Worm (Caenorhabditis elegans) whole organism, early embryonic: Measurements from ENCODE around the gene T28A11.25.

Experiments used
- B0310.2 ChIP-seq: sonication (generic microtip); optimal IDR thresholded peaks from 2 replicates; lab custom pipeline; 2016; ENCODE audit warnings: mild to moderate bottlenecking, missing genetic modification characterization, missing compliant biosample characterization
- F13C5.2 ChIP-seq: sonication (generic microtip); optimal IDR thresholded peaks from 2 replicates; lab custom pipeline; 2017; ENCODE audit warnings: mild to moderate bottlenecking, missing genetic modification characterization, inconsistent platforms, missing compliant biosample characterization
- aly-1 ChIP-seq: sonication (generic microtip); optimal IDR thresholded peaks from 2 replicates; lab custom pipeline; 2016; ENCODE audit warnings: missing genetic modification characterization, missing compliant biosample characterization
- ama-1 ChIP-seq: fragments of 150-350 bp; optimal IDR thresholded peaks from 2 replicates; lab custom pipeline; 2014
- ceh-13 ChIP-seq: fragments of 200-800 bp; sonication (Bioruptor generic); optimal IDR thresholded peaks from 2 replicates; lab custom pipeline; 2018; ENCODE audit warnings: mild to moderate bottlenecking, missing genetic modification characterization, missing compliant biosample characterization
- ceh-36 ChIP-seq: sonication (generic microtip); optimal IDR thresholded peaks from 2 replicates; lab custom pipeline; 2016; ENCODE audit warnings: missing genetic modification characterization, inconsistent platforms, missing compliant biosample characterization
- ets-7 ChIP-seq: sonication (generic microtip); optimal IDR thresholded peaks from 2 replicates; lab custom pipeline; 2016; ENCODE audit warnings: missing genotype, missing genetic modification characterization, missing compliant biosample characterization
- flt-1 ChIP-seq: fragments of 200-800 bp; sonication (Bioruptor generic); IDR thresholded peaks from 2 replicates; pipeline ENCODE4 v1.3.6; 2022; ENCODE audit warnings: missing genetic modification characterization, missing compliant biosample characterization
- hmbx-1 ChIP-seq: sonication (generic microtip); optimal IDR thresholded peaks from 2 replicates; lab custom pipeline; 2016; ENCODE audit warnings: mild to moderate bottlenecking, missing genetic modification characterization, missing compliant biosample characterization
- hmg-4 ChIP-seq: fragments of 200-800 bp; sonication (Bioruptor generic); optimal IDR thresholded peaks from 2 replicates; lab custom pipeline; 2018; ENCODE audit warnings: mild to moderate bottlenecking, missing genetic modification characterization, missing compliant biosample characterization
- hnd-1 ChIP-seq: sonication (generic microtip); optimal IDR thresholded peaks from 2 replicates; lab custom pipeline; 2016; ENCODE audit warnings: missing genetic modification characterization, missing compliant biosample characterization
- pes-1 ChIP-seq: fragments of 200-800 bp; sonication (Bioruptor generic); IDR thresholded peaks from 2 replicates; pipeline ENCODE4 v1.3.6; 2022; ENCODE audit warnings: missing genetic modification reagents, missing genetic modification characterization, missing compliant biosample characterization
- scrt-1 ChIP-seq: fragments of 200-800 bp; sonication (Bioruptor generic); IDR thresholded peaks from 2 replicates; pipeline ENCODE4 v1.3.6; 2022; ENCODE audit warnings: missing genetic modification characterization, missing compliant biosample characterization
- sea-1 ChIP-seq: fragments of 200-800 bp; sonication (Bioruptor generic); conservative IDR thresholded peaks from 2 replicates; pipeline ENCODE4 v1.3.6; 2022; ENCODE audit warnings: missing genetic modification characterization, missing compliant biosample characterization
- tbx-11 ChIP-seq: fragments of 200-800 bp; sonication (Bioruptor generic); IDR thresholded peaks from 2 replicates; pipeline ENCODE4 v1.3.6; 2022; ENCODE audit warnings: missing genetic modification characterization, missing compliant biosample characterization
- tbx-37 ChIP-seq: fragments of 200-800 bp; sonication (Bioruptor generic); conservative IDR thresholded peaks from 2 replicates; pipeline ENCODE4 v1.3.6; 2022; ENCODE audit warnings: missing genetic modification reagents, missing genetic modification characterization, missing compliant biosample characterization
- tra-4 ChIP-seq: sonication (generic microtip); optimal IDR thresholded peaks from 2 replicates; lab custom pipeline; 2017; ENCODE audit warnings: missing genetic modification characterization, missing compliant biosample characterization

Gene T28A11.25

DNA sequence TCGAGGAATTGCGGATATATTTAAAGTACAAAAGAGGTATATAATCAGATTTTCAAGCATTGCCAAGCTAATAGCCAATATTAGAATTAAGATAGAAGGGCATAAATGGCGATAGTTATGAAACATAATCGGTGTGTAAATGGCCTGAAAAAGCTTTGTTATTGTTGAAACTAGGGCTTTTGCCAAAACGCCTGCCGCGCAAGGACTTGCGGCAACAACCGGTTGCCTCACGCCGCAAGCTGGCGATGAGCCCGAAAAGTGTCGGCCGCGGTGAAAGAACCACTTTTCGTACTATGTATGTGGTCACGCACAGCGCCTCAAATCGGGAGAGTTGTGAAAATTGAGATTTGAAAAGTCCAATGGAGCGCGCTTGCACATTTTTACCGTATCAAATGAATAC lies 17.8 kb downstream of the T28A11.25 start:
- TF ChIP-seq flt-1 (GFP tag; lab: Robert Waterston, UW) (no peak), scrt-1 (GFP tag; lab: Robert Waterston, UW) (no peak), ceh-13 (GFP tag; lab: Kevin White, UChicago) (no peak), sea-1 (GFP tag; lab: Robert Waterston, UW) (no peak), tra-4 (tag; lab: Kevin White, UChicago) (no peak), hmbx-1 (tag; lab: Kevin White, UChicago) (no peak), tbx-11 (GFP tag; lab: Robert Waterston, UW) (no peak), ceh-36 (tag; lab: Kevin White, UChicago) (no peak), ama-1 (lab: Kevin White, UChicago) (no peak), hnd-1 (tag; lab: Kevin White, UChicago) (no peak), hmg-4 (no peak), tbx-37 (GFP tag; lab: Robert Waterston, UW) (no peak), pes-1 (GFP tag; lab: Robert Waterston, UW) (no peak), ets-7 (tag; lab: Kevin White, UChicago) (no peak)

DNA sequence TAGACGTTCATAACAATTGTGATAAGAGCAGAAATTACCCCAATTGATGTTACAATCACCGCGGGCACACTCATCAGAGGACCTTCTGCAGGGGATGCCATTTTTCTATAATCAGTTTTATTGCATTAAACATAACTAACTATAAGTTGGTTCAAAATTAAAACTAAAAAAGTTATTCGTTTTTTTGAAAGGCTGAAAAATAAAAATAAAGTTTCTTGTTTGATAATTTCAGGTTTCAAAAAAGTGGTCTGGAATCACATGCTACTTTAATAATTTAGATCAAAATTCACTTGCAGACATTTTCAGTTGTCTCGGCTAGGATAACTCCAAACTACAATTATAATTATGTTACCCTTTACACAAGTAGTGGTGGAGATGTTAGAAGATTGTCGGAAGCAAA lies 20.3 kb downstream of the T28A11.25 start, which contains the start of gene srbc-1:
Gene srbc-1, minus strand, starts transcription at position 101 of the 400 bp plus-strand sequence.
- TF ChIP-seq hmg-4 (no peak), ets-7 (tag; lab: Kevin White, UChicago) (no peak), hnd-1 (tag; lab: Kevin White, UChicago) (no peak), ceh-13 (GFP tag; lab: Kevin White, UChicago) (no peak), scrt-1 (GFP tag; lab: Robert Waterston, UW) (no peak)

DNA sequence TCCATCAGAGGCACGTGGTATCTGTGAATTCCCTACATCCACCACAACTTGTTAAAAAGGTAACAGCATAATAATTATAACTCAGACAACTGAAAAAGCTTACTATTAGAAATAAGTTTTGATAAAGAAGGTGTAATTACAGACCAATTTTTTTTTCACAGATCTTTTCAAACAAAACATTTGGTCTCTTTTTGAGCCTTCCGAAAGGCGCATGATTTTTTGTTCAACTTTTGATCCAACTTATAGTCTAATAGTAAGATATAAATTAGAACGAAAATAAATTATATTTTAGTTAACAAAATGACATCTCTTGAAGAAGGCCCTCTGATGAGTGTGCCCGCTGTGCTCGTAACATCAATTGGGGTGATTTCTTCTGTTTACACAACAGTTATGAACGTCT lies 26.5 kb downstream of the T28A11.25 start, which contains the start of gene srbc-3:
Gene srbc-3, plus strand, starts transcription at position 301 of the 400 bp plus-strand sequence.
- TF ChIP-seq ceh-36 (tag; lab: Kevin White, UChicago), result no peak
- TF ChIP-seq B0310.2 (tag; lab: Kevin White, UChicago), result no peak
- TF ChIP-seq hmbx-1 (tag; lab: Kevin White, UChicago), result no peak
- TF ChIP-seq tra-4 (tag; lab: Kevin White, UChicago), result no peak
- TF ChIP-seq hnd-1 (tag; lab: Kevin White, UChicago), result no peak
- TF ChIP-seq ama-1 (lab: Kevin White, UChicago), result no peak
- TF ChIP-seq aly-1 (tag; lab: Kevin White, UChicago), result no peak
- no peak for TF ChIP-seq ets-7 (tag; lab: Kevin White, UChicago)
- no peak for TF ChIP-seq tbx-37 (GFP tag; lab: Robert Waterston, UW)
- TF ChIP-seq hmg-4, result no peak
- no peak for TF ChIP-seq scrt-1 (GFP tag; lab: Robert Waterston, UW)
- TF ChIP-seq pes-1 (GFP tag; lab: Robert Waterston, UW), result no peak
- TF ChIP-seq F13C5.2 (tag; lab: Kevin White, UChicago), result no peak
- TF ChIP-seq tbx-11 (GFP tag; lab: Robert Waterston, UW), result no peak

DNA sequence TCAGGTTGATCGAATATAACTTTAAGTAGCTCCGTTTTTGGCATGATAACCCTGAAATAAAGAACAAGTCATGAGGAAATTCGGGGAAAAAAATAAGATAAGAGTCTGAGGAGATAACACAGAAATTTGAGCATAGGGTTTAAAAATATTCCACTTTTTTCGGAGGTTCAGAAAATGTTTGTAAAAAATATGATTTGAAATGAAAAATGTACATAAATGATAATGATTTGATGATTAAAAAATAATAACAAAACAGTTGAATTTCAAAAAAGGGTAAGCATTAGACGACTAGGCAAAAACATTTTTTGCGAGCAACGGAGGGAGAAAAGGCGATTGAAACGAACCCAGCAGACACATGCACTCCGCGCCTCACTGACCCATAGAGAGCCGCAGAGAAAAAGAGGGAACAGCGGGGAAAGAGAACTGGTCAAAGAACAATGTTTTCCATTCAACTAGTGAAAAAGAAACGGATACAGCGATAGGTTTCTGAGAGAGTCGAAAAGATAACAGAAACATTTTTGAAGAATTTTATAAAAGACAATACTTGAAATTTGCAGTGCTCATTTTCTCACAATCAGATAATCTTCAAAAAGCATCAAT lies 30.5 kb downstream of the T28A11.25 start, which contains the start of gene arrd-18:
Gene arrd-18, minus strand, starts transcription at position 51 of the 600 bp plus-strand sequence.
- TF ChIP-seq hmg-4, result no peak
- no peak for TF ChIP-seq sea-1 (GFP tag; lab: Robert Waterston, UW)
- TF ChIP-seq ets-7 (tag; lab: Kevin White, UChicago), result no peak
- no peak for TF ChIP-seq hnd-1 (tag; lab: Kevin White, UChicago)
- TF ChIP-seq flt-1 (GFP tag; lab: Robert Waterston, UW), result no peak
- TF ChIP-seq F13C5.2 (tag; lab: Kevin White, UChicago), result no peak
- no peak for TF ChIP-seq B0310.2 (tag; lab: Kevin White, UChicago)
- no peak for TF ChIP-seq pes-1 (GFP tag; lab: Robert Waterston, UW)
- TF ChIP-seq tra-4 (tag; lab: Kevin White, UChicago), result no peak
- no peak for TF ChIP-seq scrt-1 (GFP tag; lab: Robert Waterston, UW)
- no peak for TF ChIP-seq ceh-13 (GFP tag; lab: Kevin White, UChicago)
- TF ChIP-seq ceh-36 (tag; lab: Kevin White, UChicago), result no peak
- no peak for TF ChIP-seq tbx-11 (GFP tag; lab: Robert Waterston, UW)
- no peak for TF ChIP-seq ama-1 (lab: Kevin White, UChicago)
- TF ChIP-seq tbx-37 (GFP tag; lab: Robert Waterston, UW), result no peak
- no peak for TF ChIP-seq hmbx-1 (tag; lab: Kevin White, UChicago)
- no peak for TF ChIP-seq aly-1 (tag; lab: Kevin White, UChicago)

DNA sequence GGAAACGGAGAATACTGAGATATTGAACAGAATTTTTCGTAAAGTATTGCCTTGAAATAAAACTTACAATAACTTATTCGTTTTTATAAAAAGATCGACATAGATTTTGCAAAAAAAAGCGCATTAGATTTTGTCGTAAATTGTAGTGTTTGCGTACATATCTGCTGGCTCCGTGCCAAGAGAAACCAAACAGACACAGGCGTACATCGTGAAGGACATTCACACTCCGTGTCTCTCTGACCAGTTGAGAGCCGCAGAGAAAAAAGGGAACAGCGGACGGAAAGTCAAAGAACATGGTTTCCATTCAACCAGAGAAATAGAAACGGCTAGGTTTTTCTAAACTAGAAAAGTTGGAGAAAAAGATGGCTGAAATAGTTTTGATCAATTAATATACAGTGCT lies 33.7 kb downstream of the T28A11.25 start, which contains the start of gene arrd-19:
Gene arrd-19, minus strand, starts transcription at position 209 of the 400 bp plus-strand sequence.
- no peak for TF ChIP-seq aly-1 (tag; lab: Kevin White, UChicago)
- TF ChIP-seq ceh-36 (tag; lab: Kevin White, UChicago), result no peak
- no peak for TF ChIP-seq hmg-4
- no peak for TF ChIP-seq tbx-11 (GFP tag; lab: Robert Waterston, UW)
- no peak for TF ChIP-seq ceh-13 (GFP tag; lab: Kevin White, UChicago)
- no peak for TF ChIP-seq ama-1 (lab: Kevin White, UChicago)

DNA sequence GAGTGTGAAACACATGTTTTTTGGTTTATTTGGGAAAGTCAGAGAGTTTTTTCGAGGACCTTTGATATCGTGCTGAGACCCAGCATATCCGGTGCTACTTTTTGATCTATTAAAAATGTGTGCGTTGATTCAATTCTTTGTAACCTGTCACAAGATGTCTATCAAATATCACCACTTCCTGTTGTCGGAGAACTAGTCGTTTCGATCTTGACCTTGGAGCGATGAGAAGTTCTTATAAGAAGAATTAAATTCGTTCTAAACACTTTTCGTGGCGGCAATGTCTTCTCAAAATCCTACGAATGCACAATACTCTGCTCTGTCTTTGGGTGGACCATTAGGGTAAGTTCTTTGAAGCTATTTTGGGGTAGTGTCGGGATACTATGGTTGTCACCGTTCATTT lies 34.5 kb downstream of the T28A11.25 start, which contains the start of gene F35F10.1:
Gene F35F10.1, plus strand, starts transcription at position 200 of the 400 bp plus-strand sequence.
- TF ChIP-seq tbx-11 (GFP tag; lab: Robert Waterston, UW) (no peak), ama-1 (lab: Kevin White, UChicago) (no peak), flt-1 (GFP tag; lab: Robert Waterston, UW) (no peak), hmbx-1 (tag; lab: Kevin White, UChicago) (no peak), tbx-37 (GFP tag; lab: Robert Waterston, UW) (no peak), pes-1 (GFP tag; lab: Robert Waterston, UW) (no peak), sea-1 (GFP tag; lab: Robert Waterston, UW) (no peak), scrt-1 (GFP tag; lab: Robert Waterston, UW) (no peak), B0310.2 (tag; lab: Kevin White, UChicago) (no peak), tra-4 (tag; lab: Kevin White, UChicago) (no peak), ets-7 (tag; lab: Kevin White, UChicago) (no peak), ceh-36 (tag; lab: Kevin White, UChicago) (no peak), hnd-1 (tag; lab: Kevin White, UChicago) (no peak), F13C5.2 (tag; lab: Kevin White, UChicago) (no peak)
